Worm (Caenorhabditis elegans) whole organism, young adult: Measurements from ENCODE around the gene thn-4.

Experiments
- B0035.1 ChIP-seq: sonication (generic microtip); optimal IDR thresholded peaks from 2 replicates; lab custom pipeline; 2016; ENCODE audit warnings: missing genetic modification characterization, mild to moderate bottlenecking, missing compliant biosample characterization, missing genotype, missing genetic modification reagents
- B0336.3 ChIP-seq: fragments of 200-800 bp; sonication (Bioruptor generic); IDR thresholded peaks from 2 replicates; pipeline ENCODE4 v1.3.6; 2022; ENCODE audit warnings: missing genetic modification characterization, missing compliant biosample characterization
- D2030.7 ChIP-seq: fragments of 200-800 bp; sonication (Bioruptor generic); IDR thresholded peaks from 2 replicates; pipeline ENCODE4 v1.3.6; 2022; ENCODE audit warnings: missing genetic modification reagents, missing genetic modification characterization, missing compliant biosample characterization
- F39B2.1 ChIP-seq: fragments of 200-800 bp; sonication (Bioruptor generic); IDR thresholded peaks from 2 replicates; pipeline ENCODE4 v1.3.6; 2022; ENCODE audit warnings: missing genetic modification reagents, missing genetic modification characterization, missing compliant biosample characterization
- F49E8.2 ChIP-seq: sonication (generic microtip); optimal IDR thresholded peaks from 3 replicates; lab custom pipeline; 2017; ENCODE audit warnings: missing genetic modification characterization, mild to moderate bottlenecking, missing compliant biosample characterization, antibody characterized with exemption, moderate library complexity; ENCODE audit not compliant: insufficient read depth
- F55B11.4 ChIP-seq: sonication (generic microtip); optimal IDR thresholded peaks from 2 replicates; lab custom pipeline; 2016; ENCODE audit warnings: missing compliant biosample characterization, missing genetic modification characterization, borderline replicate concordance; ENCODE audit not compliant: insufficient read depth
- F57C9.4 ChIP-seq: sonication (generic microtip); optimal IDR thresholded peaks from 2 replicates; lab custom pipeline; 2017; ENCODE audit warnings: mild to moderate bottlenecking, missing genetic modification characterization, missing compliant biosample characterization
- Y95B8A.8 ChIP-seq: fragments of 200-800 bp; sonication (Bioruptor generic); IDR thresholded peaks from 2 replicates; pipeline ENCODE4 v1.3.6; 2022; ENCODE audit warnings: missing genetic modification reagents, missing genetic modification characterization, missing compliant biosample characterization
- attf-6 ChIP-seq: fragments of 200-800 bp; sonication (Bioruptor generic); IDR thresholded peaks from 2 replicates; pipeline ENCODE4 v1.3.6; 2022; ENCODE audit warnings: missing genetic modification reagents, missing genetic modification characterization, missing compliant biosample characterization
- cebp-1 ChIP-seq, 2 experiments: fragments of 200-800 bp in 1 of 2; sonication (Bioruptor generic) in 1 of 2; sonication (generic microtip) in 1 of 2; IDR thresholded peaks in 1 of 2; optimal IDR thresholded peaks in 1 of 2; 2 replicates each; pipeline versions ENCODE4 v1.3.6 to Lab custom; 2017 to 2022; ENCODE audit warnings: missing compliant biosample characterization in 2 of 2, missing genetic modification characterization in 2 of 2, mild to moderate bottlenecking in 1 of 2, missing genetic modification reagents in 1 of 2, moderate library complexity in 1 of 2
- cebp-2 ChIP-seq: fragments of 200-800 bp; sonication (Bioruptor generic); IDR thresholded peaks from 2 replicates; pipeline ENCODE4 v1.3.6; 2022; ENCODE audit warnings: missing genetic modification characterization, missing compliant biosample characterization
- ceh-58 ChIP-seq: fragments of 200-800 bp; sonication (Bioruptor generic); IDR thresholded peaks from 2 replicates; pipeline ENCODE4 v1.3.6; 2022; ENCODE audit warnings: missing genetic modification characterization, missing compliant biosample characterization
- chd-7 ChIP-seq: sonication (generic microtip); optimal IDR thresholded peaks from 2 replicates; lab custom pipeline; 2016; ENCODE audit warnings: mild to moderate bottlenecking, missing genetic modification characterization, moderate library complexity, missing compliant biosample characterization
- die-1 ChIP-seq: sonication (generic microtip); optimal IDR thresholded peaks from 2 replicates; lab custom pipeline; 2016; ENCODE audit warnings: missing genotype, mild to moderate bottlenecking, missing genetic modification characterization, missing compliant biosample characterization
- dox-1 ChIP-seq: fragments of 200-800 bp; sonication (Bioruptor generic); IDR thresholded peaks from 2 replicates; pipeline ENCODE4 v1.3.6; 2022; ENCODE audit warnings: missing genetic modification reagents, missing genetic modification characterization, missing compliant biosample characterization
- dpff-1 ChIP-seq: sonication (generic microtip); optimal IDR thresholded peaks from 2 replicates; lab custom pipeline; 2017; ENCODE audit warnings: mild to moderate bottlenecking, missing genetic modification characterization, missing compliant biosample characterization
- dpl-1 ChIP-seq: fragments of 150-350 bp; optimal IDR thresholded peaks from 2 replicates; lab custom pipeline; 2014; ENCODE audit warnings: missing biosample characterization, missing genetic modification reagents, missing genetic modification characterization
- efl-1 ChIP-seq: fragments of 150-350 bp; optimal IDR thresholded peaks from 2 replicates; lab custom pipeline; 2014; ENCODE audit warnings: missing biosample characterization, missing genetic modification reagents, missing genetic modification characterization
- egl-18 ChIP-seq: fragments of 200-800 bp; sonication (Bioruptor generic); IDR thresholded peaks from 2 replicates; pipeline ENCODE4 v1.3.6; 2022; ENCODE audit warnings: missing genetic modification reagents, missing genetic modification characterization, missing compliant biosample characterization
- egl-44 ChIP-seq: fragments of 200-800 bp; sonication (Bioruptor generic); IDR thresholded peaks from 2 replicates; pipeline ENCODE4 v1.3.6; 2022; ENCODE audit warnings: missing genetic modification reagents, missing genetic modification characterization, missing compliant biosample characterization
- ekl-4 ChIP-seq: fragments of 200-800 bp; sonication (Bioruptor generic); IDR thresholded peaks from 2 replicates; pipeline ENCODE4 v1.3.6; 2022; ENCODE audit warnings: missing genetic modification reagents, missing genetic modification characterization, missing compliant biosample characterization
- hsf-1 ChIP-seq: fragments of 200-800 bp; sonication (Bioruptor generic); IDR thresholded peaks from 2 replicates; pipeline ENCODE4 v1.3.6; 2022; ENCODE audit warnings: missing genetic modification reagents, missing genetic modification characterization, missing compliant biosample characterization
- lag-1 ChIP-seq: fragments of 200-800 bp; sonication (Bioruptor generic); IDR thresholded peaks from 2 replicates; pipeline ENCODE4 v1.3.6; 2022; ENCODE audit warnings: missing genetic modification reagents, missing genetic modification characterization, missing compliant biosample characterization
- lin-26 ChIP-seq: fragments of 200-800 bp; sonication (Bioruptor generic); IDR thresholded peaks from 2 replicates; pipeline ENCODE4 v1.3.6; 2022; ENCODE audit warnings: missing genetic modification reagents, missing genetic modification characterization, missing compliant biosample characterization
- lsl-1 ChIP-seq: fragments of 200-800 bp; sonication (Bioruptor generic); optimal IDR thresholded peaks from 2 replicates; lab custom pipeline; 2018; ENCODE audit warnings: mild to moderate bottlenecking, missing genetic modification characterization, moderate library complexity, missing compliant biosample characterization
- madf-6 ChIP-seq: fragments of 200-800 bp; sonication (Bioruptor generic); IDR thresholded peaks from 2 replicates; pipeline ENCODE4 v1.3.6; 2022; ENCODE audit warnings: missing genetic modification reagents, missing genetic modification characterization, missing compliant biosample characterization
- mcd-1 ChIP-seq: fragments of 200-800 bp; sonication (Bioruptor generic); IDR thresholded peaks from 2 replicates; pipeline ENCODE4 v1.3.6; 2022; ENCODE audit warnings: missing genetic modification reagents, missing genetic modification characterization, missing compliant biosample characterization
- mel-28 ChIP-seq: sonication (generic microtip); optimal IDR thresholded peaks from 2 replicates; lab custom pipeline; 2016; ENCODE audit warnings: borderline replicate concordance, mild to moderate bottlenecking, missing genetic modification characterization, missing compliant biosample characterization
- mxl-1 ChIP-seq: sonication (generic microtip); optimal IDR thresholded peaks from 2 replicates; lab custom pipeline; 2016; ENCODE audit warnings: missing genetic modification characterization, missing compliant biosample characterization
- pbrm-1 ChIP-seq: fragments of 200-800 bp; sonication (Bioruptor generic); IDR thresholded peaks from 2 replicates; pipeline ENCODE4 v1.3.6; 2022; ENCODE audit warnings: missing genetic modification reagents, missing genetic modification characterization, missing compliant biosample characterization
- sdz-38 ChIP-seq: sonication (generic microtip); optimal IDR thresholded peaks from 2 replicates; lab custom pipeline; 2016; ENCODE audit warnings: missing genotype, missing genetic modification characterization, missing compliant biosample characterization
- snpc-4 ChIP-seq, 5 experiments: fragments of 150-350 bp in 1 of 5; sonication (generic microtip) in 4 of 5; optimal IDR thresholded peaks; 2 replicates each; lab custom pipeline; 2014 to 2018; ENCODE audit warnings: missing genetic modification characterization in 5 of 5, missing biosample characterization in 3 of 5, antibody characterized with exemption in 2 of 5, mild to moderate bottlenecking in 2 of 5, missing compliant biosample characterization in 2 of 5, missing genotype in 2 of 5, moderate library complexity in 2 of 5, missing genetic modification reagents in 1 of 5
- somi-1 ChIP-seq: fragments of 200-800 bp; sonication (Bioruptor generic); optimal IDR thresholded peaks from 2 replicates; lab custom pipeline; 2018; ENCODE audit warnings: mild to moderate bottlenecking, missing genetic modification characterization, missing compliant biosample characterization
- sptf-2 ChIP-seq: fragments of 200-800 bp; sonication (Bioruptor generic); optimal IDR thresholded peaks from 2 replicates; lab custom pipeline; 2018; ENCODE audit warnings: mild to moderate bottlenecking, missing genetic modification characterization, missing compliant biosample characterization
- tbp1 ChIP-seq: fragments of 200-800 bp; sonication (Bioruptor generic); optimal IDR thresholded peaks from 2 replicates; lab custom pipeline; 2018; ENCODE audit warnings: mild to moderate bottlenecking, missing genetic modification characterization, missing compliant biosample characterization
- tlf-1 ChIP-seq: fragments of 200-800 bp; sonication (Bioruptor generic); optimal IDR thresholded peaks from 2 replicates; lab custom pipeline; 2018; ENCODE audit warnings: mild to moderate bottlenecking, missing genetic modification characterization, missing compliant biosample characterization
- xnd-1 ChIP-seq: sonication (generic microtip); optimal IDR thresholded peaks from 2 replicates; lab custom pipeline; 2016; ENCODE audit warnings: missing genotype, missing genetic modification reagents, missing genetic modification characterization, missing compliant biosample characterization
- zim-3 ChIP-seq: sonication (generic microtip); optimal IDR thresholded peaks from 2 replicates; lab custom pipeline; 2017; ENCODE audit warnings: mild to moderate bottlenecking, missing genetic modification characterization, moderate library complexity, missing compliant biosample characterization

Gene thn-4

ce11 chrV:16871387-16871786, at the start of gene thn-4:
Gene thn-4, minus strand, starts transcription at chrV:16871487.
- TF ChIP-seq sdz-38 (tag; lab: Kevin White, UChicago) (no peak), dpff-1 (no peak), dpl-1 (GFP tag; lab: Kevin White, UChicago) (no peak), egl-44 (GFP tag; lab: Robert Waterston, UW) (no peak), ceh-58 (GFP tag; lab: Robert Waterston, UW) (no peak), cebp-2 (GFP tag; lab: Robert Waterston, UW) (no peak), lag-1 (GFP tag; lab: Robert Waterston, UW) (no peak)

DNA sequence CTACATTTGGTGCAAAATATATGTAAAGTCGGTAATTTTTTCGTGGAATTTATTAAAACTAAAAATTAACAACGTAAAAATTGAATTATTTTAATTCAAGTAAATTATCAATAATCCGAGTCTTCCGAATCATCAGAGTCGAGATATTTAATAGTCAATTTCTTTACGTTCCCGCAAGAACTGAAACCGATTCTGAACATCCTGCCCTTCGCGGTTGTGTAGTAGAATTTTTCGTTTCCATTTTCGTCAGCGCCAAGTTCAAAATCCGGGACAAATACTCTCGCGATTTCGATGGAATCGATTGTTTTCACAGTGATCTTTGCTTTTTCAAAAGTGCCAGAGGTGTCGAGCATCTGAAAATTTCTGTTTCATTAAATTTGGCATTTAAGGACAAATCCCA, 48.4 kb upstream of the thn-4 start:
- peak; percentile 6 for TF ChIP-seq mxl-1 (tag; lab: Kevin White, UChicago)
- 0 out of 2 replicates have a peak, but pooled peaks have one; percentile 32 for TF ChIP-seq lin-26 (GFP tag; lab: Robert Waterston, UW)
- TF ChIP-seq tlf-1: peak; percentile 28
- TF ChIP-seq mcd-1: peak; percentile 26; the same call in 1 of the 2 replicates
- TF ChIP-seq Y95B8A.8: peak; percentile 64; the same call in 1 of the 2 replicates
- peak; percentile 67 for TF ChIP-seq F49E8.2 (tag; lab: Kevin White, UChicago)
- 0 out of 2 replicates have a peak, but pooled peaks have one; percentile 12 for TF ChIP-seq pbrm-1 (GFP tag; lab: Robert Waterston, UW)
- no peak for TF ChIP-seq egl-18
- TF ChIP-seq B0035.1 (tag; lab: Kevin White, UChicago): no peak
- no peak for TF ChIP-seq somi-1 (GFP tag; lab: Kevin White, UChicago)
- no peak for TF ChIP-seq mel-28
- no peak for TF ChIP-seq sptf-2 (GFP tag; lab: Kevin White, UChicago)
- TF ChIP-seq cebp-1 (GFP tag; IDR thresholded peaks at IDR 0.05; lab: Robert Waterston, UW): no peak
- peak; percentile 10 for TF ChIP-seq cebp-1 (tag; optimal IDR thresholded peaks at IDR 0.05; lab: Kevin White, UChicago)
- TF ChIP-seq B0336.3 (GFP tag; lab: Robert Waterston, UW): 0 out of 2 replicates have a peak, but pooled peaks have one; percentile 45
- peak; percentile 21 for TF ChIP-seq die-1 (tag; lab: Kevin White, UChicago)
- TF ChIP-seq efl-1 (GFP tag; lab: Kevin White, UChicago): peak; percentile 9
- TF ChIP-seq F39B2.1 (GFP tag; lab: Robert Waterston, UW): 0 out of 2 replicates have a peak, but pooled peaks have one; percentile 36
- peak; percentile 14 for TF ChIP-seq xnd-1 (tag; lab: Kevin White, UChicago)
- no peak for TF ChIP-seq snpc-4 (GFP tag; optimal IDR thresholded peaks at IDR 0.05; lab: Kevin White, UChicago)
- peak in 2 of 4 experiments; percentile 7 to 50 for TF ChIP-seq snpc-4 (tag; optimal IDR thresholded peaks at IDR 0.05; lab: Kevin White, UChicago)
- peak; percentile 9 for TF ChIP-seq zim-3 (tag; lab: Kevin White, UChicago)
- TF ChIP-seq madf-6 (GFP tag; lab: Robert Waterston, UW): peak; percentile 45
- peak; percentile 31; the same call in 1 of the 2 replicates for TF ChIP-seq D2030.7 (GFP tag; lab: Robert Waterston, UW)
- peak; percentile 89 for TF ChIP-seq attf-6 (GFP tag; lab: Robert Waterston, UW)
- peak; percentile 27 for TF ChIP-seq tbp1 (GFP tag; lab: Kevin White, UChicago)
- no peak for TF ChIP-seq chd-7 (tag; lab: Kevin White, UChicago)
- 0 out of 2 replicates have a peak, but pooled peaks have one; percentile 42 for TF ChIP-seq hsf-1 (GFP tag; lab: Robert Waterston, UW)
- TF ChIP-seq ekl-4: peak; percentile 65

ce11 chrV:16918378-16918777, 47.1 kb upstream of the thn-4 start, which contains the start of the genes fbxa-206 and Y102A5C.2:
Gene fbxa-206, minus strand, starts transcription at chrV:16918478.
Gene Y102A5C.2, plus strand, starts transcription at chrV:16918731.
- TF ChIP-seq F55B11.4 (no peak), dox-1 (GFP tag; lab: Robert Waterston, UW) (no peak), F57C9.4 (no peak), lsl-1 (peak; percentile 73)
